Fruit fly (Drosophila melanogaster): ENCODE data around the gene CycY.

The CycY gene

DNA sequence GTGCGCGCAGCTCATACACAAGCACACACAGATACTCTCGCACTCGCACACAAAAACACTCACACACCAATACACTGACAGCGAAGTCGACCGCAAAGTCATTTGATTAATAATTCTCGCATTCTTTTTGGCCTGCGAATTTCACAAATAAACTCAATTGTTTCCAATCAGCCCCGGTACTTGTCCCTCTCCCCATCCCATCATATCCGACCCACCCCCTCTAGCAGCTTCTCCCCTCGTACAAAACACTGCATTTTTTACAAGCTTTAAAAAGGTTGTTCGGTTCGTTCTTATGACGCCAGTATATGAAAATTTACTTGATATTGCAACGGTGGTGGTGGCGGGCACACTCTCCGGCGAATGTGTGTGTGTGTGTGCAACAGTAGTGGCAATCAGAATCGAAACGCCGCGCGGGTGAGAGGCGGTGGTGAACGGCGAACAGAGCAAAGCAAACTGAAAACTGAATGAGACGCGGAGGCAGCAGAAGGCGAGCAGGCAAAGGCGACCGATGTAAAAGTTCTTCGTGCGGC, 5.8 kb downstream of the CycY start (continued):
- TF ChIP-seq CG13775 (GFP tag; optimal IDR thresholded peaks at IDR 0.05) (no peak), CG12744 (GFP tag; optimal IDR thresholded peaks at IDR 0.05) (no peak), pum (GFP tag; optimal IDR thresholded peaks at IDR 0.05) (no peak), Sox100B (GFP tag; optimal IDR thresholded peaks at IDR 0.05) (no peak), cad (GFP tag; optimal IDR thresholded peaks at IDR 0.05) (no peak), CG14710 (tag; optimal IDR thresholded peaks at IDR 0.05) (no peak), CG2120 (GFP tag; optimal IDR thresholded peaks at IDR 0.05) (no peak), CG34224 (GFP tag; IDR thresholded peaks at IDR 0.05; ENCODE audit: partially characterized antibody) (peak; percentile 24; the same call in 1 of the 3 replicates), CG11695 (GFP tag; IDR thresholded peaks at IDR 0.05) (0 out of 3 replicates have a peak, but pooled peaks have one; percentile 32), CG7745 (tag; optimal IDR thresholded peaks at IDR 0.05) (peak; percentile 2), CG14667 (GFP tag; IDR thresholded peaks at IDR 0.05) (no peak), gce (GFP tag; IDR thresholded peaks at IDR 0.05) (peak; percentile 68; the same call in 1 of the 3 replicates), esg (GFP tag; conservative IDR thresholded peaks at IDR 0.05) (no peak), NC2β (GFP tag; optimal IDR thresholded peaks at IDR 0.05) (no peak), Ada2b (GFP tag; IDR thresholded peaks at IDR 0.05) (no peak), kah (GFP tag; optimal IDR thresholded peaks at IDR 0.05) (peak; percentile 5), CG18476 (GFP tag; optimal IDR thresholded peaks at IDR 0.05) (no peak), CG31388 (GFP tag; optimal IDR thresholded peaks at IDR 0.05) (no peak), CG8089 (GFP tag; optimal IDR thresholded peaks at IDR 0.05) (no peak), eve (GFP tag; optimal IDR thresholded peaks at IDR 0.05) (no peak), CG12659 (GFP tag; optimal IDR thresholded peaks at IDR 0.05) (no peak), psq (GFP tag; optimal IDR thresholded peaks at IDR 0.05) (peak; percentile 96), wdn (GFP tag; IDR thresholded peaks at IDR 0.05) (no peak), sqz (GFP tag; optimal IDR thresholded peaks at IDR 0.05) (no peak), Jarid2 (GFP tag; optimal IDR thresholded peaks at IDR 0.05) (peak; percentile 87), fd3F (GFP tag; optimal IDR thresholded peaks at IDR 0.05) (no peak), CG2199 (GFP tag; IDR thresholded peaks at IDR 0.05) (0 out of 3 replicates have a peak, but pooled peaks have one; percentile 74), Blimp-1 (GFP tag; optimal IDR thresholded peaks at IDR 0.05) (no peak), Adf1 (GFP tag; IDR thresholded peaks at IDR 0.05) (peak; percentile 83), CG32767 (GFP tag; IDR thresholded peaks at IDR 0.05) (0 out of 2 replicates have a peak, but pooled peaks have one; percentile 30), Pdp1 (GFP tag; optimal IDR thresholded peaks at IDR 0.05) (peak in 1 of 2 experiments; percentile 13), sim (GFP tag; IDR thresholded peaks at IDR 0.05) (no peak), CG3838 (GFP tag; optimal IDR thresholded peaks at IDR 0.05) (no peak), crol (GFP tag; IDR thresholded peaks at IDR 0.05) (peak; percentile 100), HHEX (GFP tag; optimal IDR thresholded peaks at IDR 0.05) (peak; percentile 18), maf-S (GFP tag; optimal IDR thresholded peaks at IDR 0.05) (no peak), Ets97D (GFP tag; optimal IDR thresholded peaks at IDR 0.05) (peak; percentile 9), Antp (GFP tag; optimal IDR thresholded peaks at IDR 0.05) (peak; percentile 15), nerfin-2 (GFP tag; IDR thresholded peaks at IDR 0.05; ENCODE audit: partially characterized antibody) (no peak), CG11398 (GFP tag; optimal IDR thresholded peaks at IDR 0.05) (no peak), sens (GFP tag) (peak; percentile 88), dysf (GFP tag; IDR thresholded peaks at IDR 0.05) (no peak), br (optimal IDR thresholded peaks at IDR 0.05) (no peak), Xrp1 (GFP tag; IDR thresholded peaks at IDR 0.05) (no peak), CG1024 (GFP tag; IDR thresholded peaks at IDR 0.05) (no peak), CG8924 (tag; optimal IDR thresholded peaks at IDR 0.05) (peak; percentile 14), chm (GFP tag; IDR thresholded peaks at IDR 0.05) (peak; percentile 67; the same call in 1 of the 2 replicates), CTCF (GFP tag; optimal IDR thresholded peaks at IDR 0.05) (no peak), Hr51 (GFP tag; optimal IDR thresholded peaks at IDR 0.05) (no peak), Eip74EF (GFP tag; optimal IDR thresholded peaks at IDR 0.05) (no peak), CG1233 (GFP tag; optimal IDR thresholded peaks at IDR 0.05) (no peak), CG2129 (GFP tag; IDR thresholded peaks at IDR 0.05; ENCODE audit: partially characterized antibody) (no peak)

All from whole organism, embryonic.